Worm (Caenorhabditis elegans) whole organism, L2 larva: Measurements from ENCODE around the gene trpp-6.

Experiments used
- C34F6.9 ChIP-seq: fragments of 150-350 bp; optimal IDR thresholded peaks from 2 replicates; lab custom pipeline; 2014; ENCODE audit warnings: missing biosample characterization, missing genetic modification characterization
- R02D3.7 ChIP-seq: fragments of 150-350 bp; optimal IDR thresholded peaks from 2 replicates; lab custom pipeline; 2014; ENCODE audit warnings: missing biosample characterization, missing genetic modification characterization
- Y55F3AM.14 ChIP-seq: fragments of 200-800 bp; sonication (Bioruptor generic); optimal IDR thresholded peaks from 2 replicates; lab custom pipeline; 2018; ENCODE audit warnings: mild to moderate bottlenecking, missing genetic modification characterization, missing compliant biosample characterization
- alr-1 ChIP-seq: fragments of 150-350 bp; optimal IDR thresholded peaks from 2 replicates; lab custom pipeline; 2014; ENCODE audit warnings: missing biosample characterization, missing genetic modification characterization
- blmp-1 ChIP-seq: sonication (generic microtip); optimal IDR thresholded peaks from 2 replicates; lab custom pipeline; 2017; ENCODE audit warnings: missing genetic modification characterization, mild to moderate bottlenecking, missing compliant biosample characterization, antibody characterized with exemption, moderate library complexity; ENCODE audit not compliant: insufficient read depth
- ceh-16 ChIP-seq: fragments of 150-350 bp; optimal IDR thresholded peaks from 2 replicates; lab custom pipeline; 2014; ENCODE audit warnings: missing biosample characterization, missing genetic modification characterization
- ceh-82 ChIP-seq: fragments of 150-350 bp; optimal IDR thresholded peaks from 2 replicates; lab custom pipeline; 2014; ENCODE audit warnings: missing biosample characterization, missing genetic modification characterization
- crh-2 ChIP-seq: sonication (generic microtip); optimal IDR thresholded peaks from 2 replicates; lab custom pipeline; 2017; ENCODE audit warnings: missing biosample characterization, missing genetic modification characterization
- dmd-4 ChIP-seq: sonication (generic microtip); optimal IDR thresholded peaks from 2 replicates; lab custom pipeline; 2017; ENCODE audit warnings: missing biosample characterization, missing genetic modification characterization
- egl-27 ChIP-seq: sonication (generic microtip); optimal IDR thresholded peaks from 3 replicates; lab custom pipeline; 2017; ENCODE audit warnings: missing biosample characterization, missing genetic modification reagents, missing genetic modification characterization
- elt-1 ChIP-seq: fragments of 150-350 bp; optimal IDR thresholded peaks from 2 replicates; lab custom pipeline; 2014; ENCODE audit warnings: missing biosample characterization, missing genetic modification characterization
- fos-1 ChIP-seq: fragments of 150-350 bp; optimal IDR thresholded peaks from 2 replicates; lab custom pipeline; 2014; ENCODE audit warnings: missing biosample characterization, missing genetic modification characterization
- gmeb-1 ChIP-seq: fragments of 150-350 bp; optimal IDR thresholded peaks from 2 replicates; lab custom pipeline; 2014; ENCODE audit warnings: missing biosample characterization, missing genetic modification characterization
- lin-11 ChIP-seq: fragments of 150-350 bp; sonication (generic microtip); optimal IDR thresholded peaks from 2 replicates; lab custom pipeline; 2014; ENCODE audit warnings: missing biosample characterization, missing genetic modification characterization, inconsistent platforms, mixed read lengths
- lin-13 ChIP-seq: fragments of 150-350 bp; optimal IDR thresholded peaks from 2 replicates; lab custom pipeline; 2014; ENCODE audit warnings: missing biosample characterization, missing genetic modification reagents, missing genetic modification characterization
- lsy-2 ChIP-seq, 2 experiments: fragments of 150-350 bp in 1 of 2; sonication (generic microtip) in 1 of 2; optimal IDR thresholded peaks; 2 replicates each; lab custom pipeline; 2014 to 2017; ENCODE audit warnings: missing biosample characterization in 2 of 2, missing genetic modification characterization in 2 of 2
- mab-5 ChIP-seq: fragments of 150-350 bp; optimal IDR thresholded peaks from 2 replicates; lab custom pipeline; 2014; ENCODE audit warnings: missing biosample characterization, missing genetic modification characterization
- mdl-1 ChIP-seq, 2 experiments: fragments of 150-350 bp in 1 of 2; sonication (generic microtip) in 1 of 2; optimal IDR thresholded peaks; 2 replicates each; lab custom pipeline; 2017; ENCODE audit warnings: missing biosample characterization in 2 of 2, missing genetic modification characterization in 2 of 2
- nhr-10 ChIP-seq: sonication (generic microtip); optimal IDR thresholded peaks from 2 replicates; lab custom pipeline; 2017; ENCODE audit warnings: missing biosample characterization, missing genetic modification characterization
- nhr-11 ChIP-seq: fragments of 150-350 bp; optimal IDR thresholded peaks from 2 replicates; lab custom pipeline; 2014; ENCODE audit warnings: missing biosample characterization, missing genetic modification characterization
- nhr-12 ChIP-seq: fragments of 150-350 bp; optimal IDR thresholded peaks from 2 replicates; lab custom pipeline; 2014; ENCODE audit warnings: missing biosample characterization, missing genetic modification characterization
- nhr-129 ChIP-seq: fragments of 150-350 bp; optimal IDR thresholded peaks from 2 replicates; lab custom pipeline; 2014; ENCODE audit warnings: missing biosample characterization, missing genetic modification characterization
- nhr-23 ChIP-seq: fragments of 150-350 bp; optimal IDR thresholded peaks from 2 replicates; lab custom pipeline; 2014; ENCODE audit warnings: missing biosample characterization, missing genetic modification reagents, missing genetic modification characterization
- nhr-237 ChIP-seq: fragments of 150-350 bp; optimal IDR thresholded peaks from 2 replicates; lab custom pipeline; 2014; ENCODE audit warnings: missing biosample characterization, missing genetic modification characterization
- nhr-25 ChIP-seq: fragments of 150-350 bp; sonication (generic microtip); optimal IDR thresholded peaks from 3 replicates; lab custom pipeline; 2014; ENCODE audit warnings: missing biosample characterization, missing genetic modification characterization
- nhr-77 ChIP-seq: fragments of 150-350 bp; optimal IDR thresholded peaks from 2 replicates; lab custom pipeline; 2014; ENCODE audit warnings: missing biosample characterization, missing genetic modification characterization
- sem-4 ChIP-seq: fragments of 150-350 bp; optimal IDR thresholded peaks from 2 replicates; lab custom pipeline; 2014; ENCODE audit warnings: missing biosample characterization, missing genetic modification reagents, missing genetic modification characterization
- skn-1 ChIP-seq: sonication (generic microtip); optimal IDR thresholded peaks from 2 replicates; lab custom pipeline; 2017; ENCODE audit warnings: missing biosample characterization, missing genetic modification characterization
- sma-9 ChIP-seq, 2 experiments: fragments of 150-350 bp in 1 of 2; sonication (generic microtip) in 1 of 2; optimal IDR thresholded peaks; 2 replicates each; lab custom pipeline; 2014 to 2016; ENCODE audit warnings: missing genetic modification characterization in 2 of 2, mild to moderate bottlenecking in 1 of 2, missing biosample characterization in 1 of 2, missing compliant biosample characterization in 1 of 2, missing genetic modification reagents in 1 of 2, moderate library complexity in 1 of 2
- snpc-4 ChIP-seq: fragments of 150-350 bp; optimal IDR thresholded peaks from 2 replicates; lab custom pipeline; 2014; ENCODE audit warnings: missing biosample characterization, missing genetic modification characterization
- unc-39 ChIP-seq: fragments of 150-350 bp; optimal IDR thresholded peaks from 2 replicates; lab custom pipeline; 2014; ENCODE audit warnings: missing biosample characterization, missing genetic modification characterization
- unc-55 ChIP-seq: fragments of 150-350 bp; sonication (generic microtip); optimal IDR thresholded peaks from 3 replicates; lab custom pipeline; 2014; ENCODE audit warnings: missing biosample characterization, missing genetic modification reagents, missing genetic modification characterization
- unc-62 ChIP-seq: fragments of 150-350 bp; optimal IDR thresholded peaks from 2 replicates; lab custom pipeline; 2014; ENCODE audit warnings: missing biosample characterization, missing genetic modification reagents, missing genetic modification characterization
- ztf-1 ChIP-seq: fragments of 200-800 bp; sonication (Bioruptor generic); conservative IDR thresholded peaks from 2 replicates; pipeline ENCODE4 v1.3.6; 2022; ENCODE audit warnings: missing genetic modification characterization, missing compliant biosample characterization
- ztf-11 ChIP-seq: sonication (generic microtip); optimal IDR thresholded peaks from 2 replicates; lab custom pipeline; 2017; ENCODE audit warnings: missing biosample characterization, missing genetic modification characterization

trpp-6 gene

ce11 chrV:9991610-9992009 lies at the start of gene trpp-6, which contains the start of gene rde-1:
Gene trpp-6 (plus strand): TSS chrV:9991895.
Gene rde-1 (minus strand): TSS chrV:9991642.
- TF ChIP-seq C34F6.9 (tag; lab: Kevin White, UChicago) = peak; percentile 35
- TF ChIP-seq nhr-129 = no peak
- TF ChIP-seq unc-55 (GFP tag; lab: Kevin White, UChicago) = peak; percentile 55
- no peak for TF ChIP-seq nhr-237
- no peak for TF ChIP-seq blmp-1 (tag; lab: Kevin White, UChicago)
- TF ChIP-seq gmeb-1 = peak; percentile 15
- TF ChIP-seq R02D3.7 (tag; lab: Kevin White, UChicago) = no peak
- no peak for TF ChIP-seq snpc-4 (tag; lab: Kevin White, UChicago)
- no peak for TF ChIP-seq lsy-2 (tag; optimal IDR thresholded peaks at IDR 0.05; lab: Kevin White, UChicago)
- no peak for TF ChIP-seq nhr-25
- no peak for TF ChIP-seq nhr-11 (tag; lab: Kevin White, UChicago)
- TF ChIP-seq nhr-23 (tag; lab: Kevin White, UChicago) = no peak
- TF ChIP-seq mdl-1 (tag; optimal IDR thresholded peaks at IDR 0.05; lab: Kevin White, UChicago) = no peak

ce11 chrV:9943039-9943438 lies 48.7 kb upstream of the trpp-6 start, which contains the start of gene fipr-12:
Gene fipr-12 (plus strand): TSS chrV:9943339.
- TF ChIP-seq nhr-12 (tag; lab: Kevin White, UChicago) (no peak), mab-5 (tag; lab: Kevin White, UChicago) (no peak), crh-2 (no peak), nhr-11 (tag; lab: Kevin White, UChicago) (no peak), lin-11 (no peak), unc-39 (no peak), Y55F3AM.14 (GFP tag; lab: Kevin White, UChicago) (no peak), nhr-77 (no peak), fos-1 (tag; lab: Kevin White, UChicago) (no peak), ceh-82 (tag; lab: Kevin White, UChicago) (no peak), unc-62 (GFP tag; lab: Kevin White, UChicago) (no peak), alr-1 (tag; lab: Kevin White, UChicago) (no peak), ztf-1 (GFP tag; lab: Robert Waterston, UW) (no peak), ztf-11 (tag; lab: Kevin White, UChicago) (no peak), elt-1 (tag; lab: Kevin White, UChicago) (no peak)

ce11 chrV:9944093-9944492 lies 47.6 kb upstream of the trpp-6 start, which contains the start of gene sre-28:
Gene sre-28 (plus strand): TSS chrV:9944393.
- TF ChIP-seq nhr-12 (tag; lab: Kevin White, UChicago) (no peak), gmeb-1 (no peak), mab-5 (tag; lab: Kevin White, UChicago) (no peak), snpc-4 (tag; lab: Kevin White, UChicago) (no peak), ceh-16 (tag; lab: Kevin White, UChicago) (no peak), egl-27 (no peak), nhr-77 (no peak), alr-1 (tag; lab: Kevin White, UChicago) (no peak), elt-1 (tag; lab: Kevin White, UChicago) (no peak), dmd-4 (tag; lab: Kevin White, UChicago) (no peak), lin-13 (GFP tag; lab: Kevin White, UChicago) (no peak), R02D3.7 (tag; lab: Kevin White, UChicago) (no peak), unc-55 (GFP tag; lab: Kevin White, UChicago) (no peak)

DNA sequence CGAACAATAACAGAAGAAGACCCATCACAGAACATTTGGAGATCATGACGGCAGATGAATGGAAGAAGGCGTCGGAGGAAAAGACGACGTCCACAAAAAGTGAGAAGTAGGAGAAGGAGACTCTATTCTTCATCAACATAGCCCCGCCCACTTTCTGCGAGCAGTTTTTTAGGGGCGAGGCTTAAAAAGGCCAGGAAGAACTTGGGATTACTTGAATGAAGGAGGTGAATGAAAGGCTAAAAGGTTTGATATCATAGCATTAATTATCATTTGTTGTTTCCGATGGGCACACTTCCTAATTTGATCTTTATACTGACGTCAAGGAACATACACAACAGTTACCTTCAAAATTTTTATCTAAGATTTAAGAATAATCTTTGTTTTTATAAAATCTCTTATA lies 42.9 kb upstream of the trpp-6 start, which contains the start of gene nlp-58:
Gene nlp-58 (minus strand): TSS at position 101 of the 400 bp plus-strand sequence.
- no peak for TF ChIP-seq ceh-82 (tag; lab: Kevin White, UChicago)
- no peak for TF ChIP-seq unc-62 (GFP tag; lab: Kevin White, UChicago)
- TF ChIP-seq nhr-12 (tag; lab: Kevin White, UChicago) = no peak
- no peak for TF ChIP-seq Y55F3AM.14 (GFP tag; lab: Kevin White, UChicago)
- TF ChIP-seq nhr-77 = no peak
- TF ChIP-seq C34F6.9 (tag; lab: Kevin White, UChicago) = no peak
- no peak for TF ChIP-seq blmp-1 (tag; lab: Kevin White, UChicago)
- TF ChIP-seq nhr-23 (tag; lab: Kevin White, UChicago) = no peak
- no peak for TF ChIP-seq fos-1 (tag; lab: Kevin White, UChicago)
- no peak for TF ChIP-seq gmeb-1
- no peak for TF ChIP-seq skn-1 (tag; lab: Kevin White, UChicago)
- TF ChIP-seq sem-4 = no peak
- no peak for TF ChIP-seq nhr-10
- no peak for TF ChIP-seq dmd-4 (tag; lab: Kevin White, UChicago)
- no peak for TF ChIP-seq nhr-237
- TF ChIP-seq sma-9 (GFP tag; optimal IDR thresholded peaks at IDR 0.05; lab: Kevin White, UChicago) = no peak
- TF ChIP-seq sma-9 (tag; optimal IDR thresholded peaks at IDR 0.05; lab: Kevin White, UChicago) = no peak
